Worm (Caenorhabditis elegans) whole organism, L2 larva: ENCODE measurements around the gene Y37H2A.11.

Source experiments
- F13H6.1 ChIP-seq: sonication (generic microtip); optimal IDR thresholded peaks from 2 replicates; lab custom pipeline; 2016; ENCODE audit warnings: missing genetic modification characterization, missing compliant biosample characterization
- Y55F3AM.14 ChIP-seq: fragments of 200-800 bp; sonication (Bioruptor generic); optimal IDR thresholded peaks from 2 replicates; lab custom pipeline; 2018; ENCODE audit warnings: mild to moderate bottlenecking, missing genetic modification characterization, missing compliant biosample characterization
- ZK546.5 ChIP-seq: sonication (generic microtip); optimal IDR thresholded peaks from 2 replicates; lab custom pipeline; 2017; ENCODE audit warnings: missing biosample characterization, missing genetic modification characterization
- aly-2 ChIP-seq: fragments of 150-350 bp; optimal IDR thresholded peaks from 2 replicates; lab custom pipeline; 2014; ENCODE audit warnings: missing biosample characterization, missing genetic modification characterization
- ama-1 ChIP-seq: fragments of 150-350 bp; optimal IDR thresholded peaks from 2 replicates; lab custom pipeline; 2018; ENCODE audit warnings: inconsistent platforms
- crh-2 ChIP-seq: sonication (generic microtip); optimal IDR thresholded peaks from 2 replicates; lab custom pipeline; 2017; ENCODE audit warnings: missing biosample characterization, missing genetic modification characterization
- dmd-4 ChIP-seq: sonication (generic microtip); optimal IDR thresholded peaks from 2 replicates; lab custom pipeline; 2017; ENCODE audit warnings: missing biosample characterization, missing genetic modification characterization
- egl-27 ChIP-seq: sonication (generic microtip); optimal IDR thresholded peaks from 3 replicates; lab custom pipeline; 2017; ENCODE audit warnings: missing biosample characterization, missing genetic modification reagents, missing genetic modification characterization
- elt-1 ChIP-seq: fragments of 150-350 bp; optimal IDR thresholded peaks from 2 replicates; lab custom pipeline; 2014; ENCODE audit warnings: missing biosample characterization, missing genetic modification characterization
- elt-3 ChIP-seq: sonication (generic microtip); optimal IDR thresholded peaks from 2 replicates; lab custom pipeline; 2017; ENCODE audit warnings: missing biosample characterization, missing genetic modification characterization
- fos-1 ChIP-seq: fragments of 150-350 bp; optimal IDR thresholded peaks from 2 replicates; lab custom pipeline; 2014; ENCODE audit warnings: missing biosample characterization, missing genetic modification characterization
- gmeb-1 ChIP-seq: fragments of 150-350 bp; optimal IDR thresholded peaks from 2 replicates; lab custom pipeline; 2014; ENCODE audit warnings: missing biosample characterization, missing genetic modification characterization
- lin-11 ChIP-seq: fragments of 150-350 bp; sonication (generic microtip); optimal IDR thresholded peaks from 2 replicates; lab custom pipeline; 2014; ENCODE audit warnings: missing biosample characterization, missing genetic modification characterization, inconsistent platforms, mixed read lengths
- lin-13 ChIP-seq: fragments of 150-350 bp; optimal IDR thresholded peaks from 2 replicates; lab custom pipeline; 2014; ENCODE audit warnings: missing biosample characterization, missing genetic modification reagents, missing genetic modification characterization
- lin-39 ChIP-seq: fragments of 150-350 bp; optimal IDR thresholded peaks from 2 replicates; lab custom pipeline; 2014; ENCODE audit warnings: missing biosample characterization, missing genetic modification reagents, missing genetic modification characterization
- lsy-2 ChIP-seq, 2 experiments: fragments of 150-350 bp in 1 of 2; sonication (generic microtip) in 1 of 2; optimal IDR thresholded peaks; 2 replicates each; lab custom pipeline; 2014 to 2017; ENCODE audit warnings: missing biosample characterization in 2 of 2, missing genetic modification characterization in 2 of 2
- mbf-1 ChIP-seq: sonication (generic microtip); optimal IDR thresholded peaks from 2 replicates; lab custom pipeline; 2017; ENCODE audit warnings: missing biosample characterization, missing genetic modification characterization
- nhr-10 ChIP-seq: sonication (generic microtip); optimal IDR thresholded peaks from 2 replicates; lab custom pipeline; 2017; ENCODE audit warnings: missing biosample characterization, missing genetic modification characterization
- nhr-11 ChIP-seq: fragments of 150-350 bp; optimal IDR thresholded peaks from 2 replicates; lab custom pipeline; 2014; ENCODE audit warnings: missing biosample characterization, missing genetic modification characterization
- nhr-21 ChIP-seq: fragments of 150-350 bp; optimal IDR thresholded peaks from 2 replicates; lab custom pipeline; 2014; ENCODE audit warnings: missing biosample characterization, missing genetic modification characterization
- nhr-23 ChIP-seq: fragments of 150-350 bp; optimal IDR thresholded peaks from 2 replicates; lab custom pipeline; 2014; ENCODE audit warnings: missing biosample characterization, missing genetic modification reagents, missing genetic modification characterization
- nhr-237 ChIP-seq: fragments of 150-350 bp; optimal IDR thresholded peaks from 2 replicates; lab custom pipeline; 2014; ENCODE audit warnings: missing biosample characterization, missing genetic modification characterization
- nhr-25 ChIP-seq: fragments of 150-350 bp; sonication (generic microtip); optimal IDR thresholded peaks from 3 replicates; lab custom pipeline; 2014; ENCODE audit warnings: missing biosample characterization, missing genetic modification characterization
- nhr-6 ChIP-seq: fragments of 150-350 bp; optimal IDR thresholded peaks from 2 replicates; lab custom pipeline; 2014; ENCODE audit warnings: missing biosample characterization, missing genetic modification characterization
- nhr-77 ChIP-seq: fragments of 150-350 bp; optimal IDR thresholded peaks from 2 replicates; lab custom pipeline; 2014; ENCODE audit warnings: missing biosample characterization, missing genetic modification characterization
- peb-1 ChIP-seq: fragments of 150-350 bp; optimal IDR thresholded peaks from 2 replicates; lab custom pipeline; 2014; ENCODE audit warnings: missing biosample characterization, missing genetic modification characterization
- sma-3 ChIP-seq: sonication (generic microtip); optimal IDR thresholded peaks from 2 replicates; lab custom pipeline; 2016; ENCODE audit warnings: missing genetic modification reagents, missing genetic modification characterization, missing compliant biosample characterization
- sma-9 ChIP-seq, 2 experiments: fragments of 150-350 bp in 1 of 2; sonication (generic microtip) in 1 of 2; optimal IDR thresholded peaks; 2 replicates each; lab custom pipeline; 2014 to 2016; ENCODE audit warnings: missing genetic modification characterization in 2 of 2, mild to moderate bottlenecking in 1 of 2, missing biosample characterization in 1 of 2, missing compliant biosample characterization in 1 of 2, missing genetic modification reagents in 1 of 2, moderate library complexity in 1 of 2
- snpc-4 ChIP-seq: fragments of 150-350 bp; optimal IDR thresholded peaks from 2 replicates; lab custom pipeline; 2014; ENCODE audit warnings: missing biosample characterization, missing genetic modification characterization
- unc-39 ChIP-seq: fragments of 150-350 bp; optimal IDR thresholded peaks from 2 replicates; lab custom pipeline; 2014; ENCODE audit warnings: missing biosample characterization, missing genetic modification characterization
- unc-55 ChIP-seq: fragments of 150-350 bp; sonication (generic microtip); optimal IDR thresholded peaks from 3 replicates; lab custom pipeline; 2014; ENCODE audit warnings: missing biosample characterization, missing genetic modification reagents, missing genetic modification characterization
- unc-62 ChIP-seq: fragments of 150-350 bp; optimal IDR thresholded peaks from 2 replicates; lab custom pipeline; 2014; ENCODE audit warnings: missing biosample characterization, missing genetic modification reagents, missing genetic modification characterization
- zag-1 ChIP-seq: fragments of 150-350 bp; optimal IDR thresholded peaks from 2 replicates; lab custom pipeline; 2014; ENCODE audit warnings: missing biosample characterization, missing genetic modification characterization
- ztf-11 ChIP-seq: sonication (generic microtip); optimal IDR thresholded peaks from 2 replicates; lab custom pipeline; 2017; ENCODE audit warnings: missing biosample characterization, missing genetic modification characterization
- ztf-4 ChIP-seq: fragments of 150-350 bp; optimal IDR thresholded peaks from 2 replicates; lab custom pipeline; 2014; ENCODE audit warnings: missing biosample characterization, missing genetic modification characterization

Gene Y37H2A.11

ce11 chrV:18163434-18163833, 22.2 kb downstream of the Y37H2A.11 start:
- TF ChIP-seq mbf-1 (tag; lab: Kevin White, UChicago) (no peak), unc-39 (tag; lab: Kevin White, UChicago) (no peak)

- TF ChIP-seq crh-2 (tag; lab: Kevin White, UChicago) (no peak), nhr-6 (tag; lab: Kevin White, UChicago) (no peak), lsy-2 (tag; optimal IDR thresholded peaks at IDR 0.05; lab: Kevin White, UChicago) (no peak), nhr-23 (tag; lab: Kevin White, UChicago) (no peak), dmd-4 (no peak), zag-1 (tag; lab: Kevin White, UChicago) (no peak), sma-9 (GFP tag; optimal IDR thresholded peaks at IDR 0.05; lab: Kevin White, UChicago) (no peak), sma-9 (tag; optimal IDR thresholded peaks at IDR 0.05; lab: Kevin White, UChicago) (no peak), fos-1 (tag; lab: Kevin White, UChicago) (no peak)
These were observed 23.5 kb downstream of the Y37H2A.11 start, which contains the start of gene C14A6.5 for ce11 chrV:18164758-18165157. Gene C14A6.5 (minus strand): TSS chrV:18164858.

ce11 chrV:18167161-18167560, 25.9 kb downstream of the Y37H2A.11 start, which contains the start of gene C14A6.6:
Gene C14A6.6 (minus strand): TSS chrV:18167261.
- TF ChIP-seq peb-1 (tag; lab: Kevin White, UChicago) = no peak
- no peak for TF ChIP-seq nhr-11 (tag; lab: Kevin White, UChicago)
- TF ChIP-seq ztf-11 (tag; lab: Kevin White, UChicago) = no peak

ce11 chrV:18168266-18168665, 27.0 kb downstream of the Y37H2A.11 start, which contains the start of gene C14A6.7:
Gene C14A6.7 (minus strand): TSS chrV:18168366.
- no peak for TF ChIP-seq nhr-237 (tag; lab: Kevin White, UChicago)
- no peak for TF ChIP-seq zag-1 (tag; lab: Kevin White, UChicago)
- TF ChIP-seq elt-1 (tag; lab: Kevin White, UChicago) = no peak
- TF ChIP-seq nhr-21 (tag; lab: Kevin White, UChicago) = no peak
- no peak for TF ChIP-seq Y55F3AM.14 (GFP tag; lab: Kevin White, UChicago)
- no peak for TF ChIP-seq ztf-4 (tag; lab: Kevin White, UChicago)
- TF ChIP-seq peb-1 (tag; lab: Kevin White, UChicago) = no peak
- TF ChIP-seq ZK546.5 (tag; lab: Kevin White, UChicago) = no peak
- no peak for TF ChIP-seq elt-3 (tag; lab: Kevin White, UChicago)
- no peak for TF ChIP-seq unc-39 (tag; lab: Kevin White, UChicago)
- TF ChIP-seq lin-39 (tag; lab: Kevin White, UChicago) = no peak
- TF ChIP-seq F13H6.1 (tag; lab: Kevin White, UChicago) = no peak
- no peak for TF ChIP-seq sma-9 (GFP tag; optimal IDR thresholded peaks at IDR 0.05; lab: Kevin White, UChicago)
- no peak for TF ChIP-seq sma-9 (tag; optimal IDR thresholded peaks at IDR 0.05; lab: Kevin White, UChicago)
- TF ChIP-seq snpc-4 = no peak

- no peak for TF ChIP-seq mbf-1 (tag; lab: Kevin White, UChicago)
- TF ChIP-seq unc-62 (GFP tag; lab: Kevin White, UChicago) = no peak
- TF ChIP-seq F13H6.1 (tag; lab: Kevin White, UChicago) = no peak
- no peak for TF ChIP-seq gmeb-1 (tag; lab: Kevin White, UChicago)
- no peak for TF ChIP-seq fos-1 (tag; lab: Kevin White, UChicago)
- TF ChIP-seq nhr-23 (tag; lab: Kevin White, UChicago) = no peak
- no peak for TF ChIP-seq ztf-11 (tag; lab: Kevin White, UChicago)
- TF ChIP-seq nhr-25 = no peak
- no peak for TF ChIP-seq lin-13
- TF ChIP-seq sma-3 (GFP tag; lab: Kevin White, UChicago) = no peak
- no peak for TF ChIP-seq egl-27 (tag; lab: Kevin White, UChicago)
- TF ChIP-seq nhr-77 = no peak
- TF ChIP-seq ama-1 (lab: Kevin White, UChicago) = no peak
- no peak for TF ChIP-seq nhr-11 (tag; lab: Kevin White, UChicago)
- TF ChIP-seq nhr-10 = no peak
- no peak for TF ChIP-seq unc-55 (GFP tag; lab: Kevin White, UChicago)
- no peak for TF ChIP-seq lin-11 (tag; lab: Kevin White, UChicago)
- TF ChIP-seq aly-2 (tag; lab: Kevin White, UChicago) = no peak
- TF ChIP-seq, all 48 proteins: peak for 0
These were observed 30.3 kb downstream of the Y37H2A.11 start, which contains the start of gene C14A6.8 for ce11 chrV:18171568-18171967. Gene C14A6.8 (minus strand): TSS chrV:18171668.
